Worm (Caenorhabditis elegans) whole organism, midembryonic: ENCODE data around the gene slc-17.4.

Experiments
- flt-1 ChIP-seq: fragments of 200-800 bp; sonication (Bioruptor generic); IDR thresholded peaks from 2 replicates; pipeline ENCODE4 v1.3.6; 2022; ENCODE audit warnings: missing genetic modification characterization, missing compliant biosample characterization
- ztf-29 ChIP-seq: fragments of 200-800 bp; sonication (Bioruptor generic); IDR thresholded peaks from 2 replicates; pipeline ENCODE4 v1.3.6; 2022; ENCODE audit warnings: missing genetic modification reagents, missing genetic modification characterization, missing compliant biosample characterization

ce11 chrIV:17276705-17277458 is 14.7 kb downstream of the slc-17.4 start, which contains the start of gene clec-196:
- TF ChIP-seq ztf-29 (GFP tag; lab: Robert Waterston, UW): no peak
- no peak for TF ChIP-seq flt-1 (GFP tag; lab: Robert Waterston, UW)
